Fruit fly (Drosophila melanogaster) Kc167 (cell line): ENCODE data around the gene Cp7Fb.

ENCODE experiments used
- Myc ChIP-seq: fragments of >200 bp; optimal IDR thresholded peaks from 2 replicates; lab custom pipeline; 2017; ENCODE audit warnings: missing external identifiers
- ttk ChIP-seq: sonication (Bioruptor generic); optimal IDR thresholded peaks from 2 replicates; lab custom pipeline; 2017; ENCODE audit warnings: missing external identifiers

- TF ChIP-seq ttk (lab: Kevin White, UChicago) (no peak), Myc (lab: Kevin White, UChicago) (no peak)
These were observed 4.6 kb upstream of the Cp7Fb start, which contains the start of gene CG12116 for dm6 chrX:8468962-8469459.
